Worm (Caenorhabditis elegans) whole organism, L3 larva: ENCODE data around the gene pssy-1.

Experiments
- ZK546.5 ChIP-seq: sonication (generic microtip); optimal IDR thresholded peaks from 2 replicates; lab custom pipeline; 2017; ENCODE audit warnings: missing biosample characterization, missing genetic modification characterization
- aly-2 ChIP-seq: fragments of 150-350 bp; optimal IDR thresholded peaks from 2 replicates; lab custom pipeline; 2014; ENCODE audit warnings: missing biosample characterization, missing genetic modification characterization
- ama-1 ChIP-seq: fragments of 150-350 bp; optimal IDR thresholded peaks from 2 replicates; lab custom pipeline; 2018
- ceh-16 ChIP-seq: sonication (generic microtip); optimal IDR thresholded peaks from 2 replicates; lab custom pipeline; 2017; ENCODE audit warnings: missing biosample characterization, missing genetic modification characterization
- ceh-28 ChIP-seq: fragments of 150-350 bp; optimal IDR thresholded peaks from 2 replicates; lab custom pipeline; 2014; ENCODE audit warnings: missing biosample characterization, missing genetic modification reagents, missing genetic modification characterization
- ceh-82 ChIP-seq: fragments of 150-350 bp; optimal IDR thresholded peaks from 2 replicates; lab custom pipeline; 2014; ENCODE audit warnings: missing biosample characterization, missing genetic modification characterization
- egl-27 ChIP-seq: sonication (generic microtip); optimal IDR thresholded peaks from 4 replicates; lab custom pipeline; 2017; ENCODE audit warnings: missing biosample characterization, missing genetic modification reagents, missing genetic modification characterization
- egl-5 ChIP-seq: fragments of 150-350 bp; optimal IDR thresholded peaks from 2 replicates; lab custom pipeline; 2017; ENCODE audit warnings: missing biosample characterization, missing genetic modification reagents, missing genetic modification characterization, inconsistent platforms
- elt-1 ChIP-seq: fragments of 150-350 bp; optimal IDR thresholded peaks from 2 replicates; lab custom pipeline; 2014; ENCODE audit warnings: missing biosample characterization, missing genetic modification characterization
- elt-2 ChIP-seq: sonication (generic microtip); optimal IDR thresholded peaks from 2 replicates; lab custom pipeline; 2016; ENCODE audit warnings: missing genetic modification reagents, mild to moderate bottlenecking, missing genetic modification characterization, missing compliant biosample characterization
- fkh-10 ChIP-seq: sonication (generic microtip); optimal IDR thresholded peaks from 2 replicates; lab custom pipeline; 2017; ENCODE audit warnings: missing biosample characterization, missing genetic modification reagents, missing genetic modification characterization
- fos-1 ChIP-seq: fragments of 150-350 bp; optimal IDR thresholded peaks from 2 replicates; lab custom pipeline; 2014; ENCODE audit warnings: missing biosample characterization, missing genetic modification characterization
- hmg-11 ChIP-seq: sonication (generic microtip); optimal IDR thresholded peaks from 2 replicates; lab custom pipeline; 2016; ENCODE audit warnings: missing genetic modification characterization, missing compliant biosample characterization
- jun-1 ChIP-seq: fragments of 150-350 bp; optimal IDR thresholded peaks from 2 replicates; lab custom pipeline; 2014; ENCODE audit warnings: missing biosample characterization, missing genetic modification reagents, missing genetic modification characterization
- lin-15B ChIP-seq: fragments of 150-350 bp; optimal IDR thresholded peaks from 2 replicates; lab custom pipeline; 2014; ENCODE audit warnings: missing biosample characterization, missing genetic modification characterization
- mml-1 ChIP-seq: fragments of 150-350 bp; sonication (generic microtip); optimal IDR thresholded peaks from 3 replicates; lab custom pipeline; 2014; ENCODE audit warnings: missing biosample characterization, missing genetic modification characterization
- nhr-11 ChIP-seq: fragments of 150-350 bp; optimal IDR thresholded peaks from 2 replicates; lab custom pipeline; 2014; ENCODE audit warnings: missing biosample characterization, missing genetic modification characterization
- nhr-237 ChIP-seq: fragments of 150-350 bp; optimal IDR thresholded peaks from 2 replicates; lab custom pipeline; 2014; ENCODE audit warnings: missing biosample characterization, missing genetic modification characterization
- nhr-25 ChIP-seq: sonication (generic microtip); optimal IDR thresholded peaks from 2 replicates; lab custom pipeline; 2017; ENCODE audit warnings: missing biosample characterization, missing genetic modification characterization
- nhr-28 ChIP-seq: fragments of 150-350 bp; optimal IDR thresholded peaks from 2 replicates; lab custom pipeline; 2014; ENCODE audit warnings: missing biosample characterization, missing genetic modification characterization
- nhr-43 ChIP-seq: sonication (generic microtip); optimal IDR thresholded peaks from 2 replicates; lab custom pipeline; 2016; ENCODE audit warnings: mild to moderate bottlenecking, missing genetic modification characterization, missing compliant biosample characterization; ENCODE audit not compliant: poor library complexity, severe bottlenecking
- nhr-67 ChIP-seq: fragments of 150-350 bp; optimal IDR thresholded peaks from 2 replicates; lab custom pipeline; 2014; ENCODE audit warnings: missing biosample characterization, missing genetic modification characterization
- nhr-76 ChIP-seq: fragments of 150-350 bp; sonication (generic microtip); optimal IDR thresholded peaks from 5 replicates; lab custom pipeline; 2014; ENCODE audit warnings: missing biosample characterization, missing genetic modification characterization
- nhr-77 ChIP-seq: fragments of 150-350 bp; optimal IDR thresholded peaks from 2 replicates; lab custom pipeline; 2014; ENCODE audit warnings: missing biosample characterization, missing genetic modification characterization
- pha-4 ChIP-seq: fragments of 150-350 bp; optimal IDR thresholded peaks from 2 replicates; lab custom pipeline; 2014; ENCODE audit warnings: missing biosample characterization, missing genetic modification reagents, missing genetic modification characterization
- skn-1 ChIP-seq: fragments of 150-350 bp; optimal IDR thresholded peaks from 2 replicates; lab custom pipeline; 2014; ENCODE audit warnings: missing biosample characterization, missing genetic modification characterization
- snpc-4 ChIP-seq: fragments of 150-350 bp; optimal IDR thresholded peaks from 2 replicates; lab custom pipeline; 2014; ENCODE audit warnings: missing biosample characterization, missing genetic modification characterization
- tbx-2 ChIP-seq: sonication (generic microtip); optimal IDR thresholded peaks from 2 replicates; lab custom pipeline; 2016; ENCODE audit warnings: mild to moderate bottlenecking, missing genetic modification characterization, missing compliant biosample characterization
- unc-39 ChIP-seq: sonication (generic microtip); optimal IDR thresholded peaks from 4 replicates; lab custom pipeline; 2017; ENCODE audit warnings: missing biosample characterization, missing genetic modification characterization
- unc-62 ChIP-seq: fragments of 150-350 bp; sonication (generic microtip); optimal IDR thresholded peaks from 4 replicates; lab custom pipeline; 2014; ENCODE audit warnings: missing biosample characterization, missing genetic modification reagents, missing genetic modification characterization
- ztf-11 ChIP-seq: fragments of 150-350 bp; optimal IDR thresholded peaks from 2 replicates; lab custom pipeline; 2014; ENCODE audit warnings: missing biosample characterization, missing genetic modification characterization
- ztf-4 ChIP-seq: fragments of 150-350 bp; optimal IDR thresholded peaks from 2 replicates; lab custom pipeline; 2014; ENCODE audit warnings: missing biosample characterization, missing genetic modification characterization

Gene pssy-1

DNA sequence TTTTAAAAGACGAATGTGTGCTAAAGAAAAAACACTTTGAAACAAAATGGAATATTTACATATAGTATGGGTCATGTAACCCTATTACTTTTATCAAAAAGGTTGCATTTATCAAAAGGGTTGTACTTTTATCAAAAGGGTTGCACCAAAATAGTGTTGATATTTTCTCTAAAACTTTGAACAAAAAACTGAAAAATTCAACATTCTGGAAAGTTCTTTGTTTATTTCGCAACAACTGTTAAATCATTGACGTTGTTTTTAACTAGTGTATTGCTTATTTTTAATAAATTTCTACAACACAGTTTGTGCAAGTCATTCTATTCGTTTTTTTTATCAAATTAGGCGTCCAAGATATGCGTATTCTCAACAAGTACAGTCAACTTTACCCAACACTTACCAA lies 26.9 kb upstream of the pssy-1 start, which contains the start of the genes C17G1.5 and C17G1.14:
Gene C17G1.5 (plus strand): TSS at position 266 of the 400 bp plus-strand sequence.
Gene C17G1.14 (plus strand): TSS at position 277 of the 400 bp plus-strand sequence.
- TF ChIP-seq nhr-237 (tag; lab: Kevin White, UChicago): no peak
- peak; percentile 7 for TF ChIP-seq pha-4
- peak; percentile 2 for TF ChIP-seq elt-2 (tag; lab: Kevin White, UChicago)
- TF ChIP-seq jun-1: no peak
- TF ChIP-seq ZK546.5 (tag; lab: Kevin White, UChicago): no peak
- no peak for TF ChIP-seq aly-2 (tag; lab: Kevin White, UChicago)

DNA sequence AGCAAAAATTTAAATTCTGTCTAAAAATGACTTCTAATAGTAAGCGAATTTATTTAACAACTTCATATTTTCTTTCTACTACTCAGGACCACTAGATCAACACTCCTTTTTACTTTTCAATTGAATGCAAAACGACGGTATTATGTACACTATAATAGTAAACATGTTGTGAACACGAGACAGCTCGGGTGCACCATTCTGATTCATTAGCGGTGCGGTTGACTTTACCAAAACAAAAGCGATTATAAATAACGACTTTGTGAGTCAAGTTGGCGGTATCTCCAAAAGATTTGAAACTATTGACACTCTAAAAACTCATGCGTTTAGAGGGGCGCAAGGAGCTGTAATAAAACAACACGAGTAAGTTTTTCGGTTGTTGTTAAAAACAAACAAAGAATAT lies 24.9 kb upstream of the pssy-1 start:
- TF ChIP-seq snpc-4 (tag; lab: Kevin White, UChicago) (no peak), pha-4 (peak; percentile 74)

DNA sequence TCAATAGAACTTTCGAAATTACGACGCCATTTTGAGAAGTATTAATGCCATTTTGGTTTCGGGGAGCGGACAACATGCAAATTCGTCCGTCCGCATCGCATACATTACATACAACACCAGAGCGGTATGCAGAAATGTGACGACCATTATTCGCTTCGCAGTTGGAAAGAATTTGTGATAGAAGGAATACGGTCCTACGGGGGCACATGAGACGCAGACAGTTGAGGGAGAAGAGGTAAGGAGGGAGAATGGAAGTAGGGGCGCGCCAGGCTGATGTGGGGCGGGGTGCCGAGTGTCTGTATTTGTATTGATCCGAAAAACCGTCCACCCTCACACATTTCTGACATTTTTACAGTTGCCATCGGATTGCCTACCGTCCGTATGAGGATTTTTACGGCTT lies 24.0 kb upstream of the pssy-1 start:
- peak; percentile 13 for TF ChIP-seq hmg-11 (tag; lab: Kevin White, UChicago)
- TF ChIP-seq fos-1: no peak
- no peak for TF ChIP-seq elt-2 (tag; lab: Kevin White, UChicago)
- TF ChIP-seq nhr-25 (tag; lab: Kevin White, UChicago): peak; percentile 31
- TF ChIP-seq, all 47 proteins: peak for 2

DNA sequence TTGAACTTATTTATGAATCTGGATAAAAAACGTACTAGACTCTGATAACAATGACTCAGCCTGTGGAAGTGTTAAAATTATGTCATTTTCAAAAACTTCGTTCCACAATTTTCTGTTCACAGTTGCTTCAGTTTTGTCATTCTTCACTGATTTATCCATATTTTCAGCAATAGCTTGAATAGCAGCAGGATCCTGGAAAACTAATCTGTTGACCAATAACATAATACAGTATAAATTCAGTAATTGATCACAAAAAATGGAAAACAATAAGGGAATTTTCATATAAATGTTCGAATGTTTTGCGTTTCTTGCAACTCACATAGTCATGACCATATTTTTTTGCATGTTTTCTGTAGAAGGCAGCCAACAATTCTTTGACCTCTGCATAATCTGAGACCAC lies 16.9 kb upstream of the pssy-1 start:
- TF ChIP-seq tbx-2 (tag; lab: Kevin White, UChicago) (no peak), unc-62 (GFP tag; lab: Kevin White, UChicago) (no peak), snpc-4 (tag; lab: Kevin White, UChicago) (no peak), ceh-16 (tag; lab: Kevin White, UChicago) (no peak), ZK546.5 (tag; lab: Kevin White, UChicago) (no peak), mml-1 (tag; lab: Kevin White, UChicago) (no peak), elt-1 (tag; lab: Kevin White, UChicago) (no peak), nhr-11 (tag; lab: Kevin White, UChicago) (no peak), ama-1 (lab: Kevin White, UChicago) (no peak), nhr-43 (tag; lab: Kevin White, UChicago) (no peak), ceh-28 (tag; lab: Kevin White, UChicago) (no peak), nhr-77 (tag; lab: Kevin White, UChicago) (no peak), nhr-28 (tag; lab: Kevin White, UChicago) (no peak), ztf-4 (tag; lab: Kevin White, UChicago) (no peak)

DNA sequence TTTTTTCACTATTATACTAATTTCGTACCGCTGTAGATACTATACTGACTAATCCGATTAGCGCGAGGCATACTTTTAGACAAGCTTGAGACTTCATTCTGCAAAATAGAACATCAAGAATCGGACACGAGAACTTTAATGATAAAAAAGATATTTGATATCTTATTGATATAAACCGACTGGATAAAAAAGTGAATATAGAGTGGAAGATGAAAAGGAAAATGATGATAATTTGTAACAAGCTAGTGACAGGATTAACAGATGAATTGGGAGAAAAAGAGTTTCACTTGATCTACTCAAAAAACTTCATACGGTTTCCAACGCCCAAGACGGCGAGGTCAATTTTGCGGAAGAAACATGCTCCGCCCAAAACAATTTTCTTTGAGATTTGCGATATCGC lies 16.4 kb upstream of the pssy-1 start, which contains the start of gene nas-37:
Gene nas-37 (minus strand): TSS at position 101 of the 400 bp plus-strand sequence.
- no peak for TF ChIP-seq aly-2 (tag; lab: Kevin White, UChicago)
- TF ChIP-seq tbx-2 (tag; lab: Kevin White, UChicago): no peak
- no peak for TF ChIP-seq nhr-76
- TF ChIP-seq ZK546.5 (tag; lab: Kevin White, UChicago): no peak
- no peak for TF ChIP-seq nhr-67
- TF ChIP-seq unc-39: no peak
- no peak for TF ChIP-seq egl-27 (tag; lab: Kevin White, UChicago)
- TF ChIP-seq ceh-16 (tag; lab: Kevin White, UChicago): no peak
- TF ChIP-seq snpc-4 (tag; lab: Kevin White, UChicago): no peak
- TF ChIP-seq, all 47 proteins: peak for 0

DNA sequence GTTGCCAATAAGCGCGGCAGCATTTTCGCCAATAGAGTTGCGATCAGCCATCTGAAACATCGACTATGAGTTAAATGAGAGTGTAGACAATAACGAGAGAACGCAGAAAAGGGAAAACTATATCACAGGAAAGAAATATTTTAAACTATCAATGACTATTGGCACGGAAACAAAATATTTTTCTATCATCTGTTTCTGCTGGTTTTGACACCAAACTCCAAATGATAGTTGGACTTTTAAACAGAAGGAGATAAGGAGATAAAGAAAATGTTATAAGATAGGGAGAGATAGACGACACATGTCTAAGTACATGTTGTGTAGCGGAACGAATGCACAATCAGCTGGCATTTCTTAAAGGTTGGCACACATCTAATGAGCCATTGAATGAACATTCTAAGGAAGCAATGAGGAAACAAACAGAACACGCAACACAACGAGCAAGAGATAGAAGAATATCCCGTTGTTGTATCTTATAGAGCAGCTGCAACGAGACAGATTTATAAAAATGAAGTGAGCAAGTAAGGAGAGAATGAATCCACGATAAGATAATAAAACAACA lies 10.8 kb upstream of the pssy-1 start, which contains the start of gene cysl-1:
Gene cysl-1 (minus strand): TSS at position 51 of the 559 bp plus-strand sequence.
- no peak for TF ChIP-seq pha-4
- peak; percentile 50 for TF ChIP-seq egl-5

DNA sequence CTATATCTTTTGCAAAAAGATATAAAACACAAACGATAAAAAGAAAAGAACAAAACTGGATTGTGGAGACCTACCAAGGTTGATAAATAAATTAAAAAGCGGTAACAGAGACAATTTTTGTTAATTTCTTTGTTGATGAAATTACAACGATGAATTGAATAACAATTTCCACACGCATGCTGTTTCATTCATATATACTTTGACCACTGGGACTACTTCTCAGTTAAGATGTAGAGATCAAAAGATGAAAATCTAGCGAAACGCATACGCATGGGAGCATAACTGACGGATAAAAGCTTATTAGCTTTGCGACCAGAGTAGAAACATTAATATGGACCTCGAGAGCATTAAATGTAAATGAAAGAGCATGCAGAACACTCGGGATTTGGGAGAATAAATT lies 9.3 kb upstream of the pssy-1 start:
- TF ChIP-seq aly-2 (tag; lab: Kevin White, UChicago) (no peak), skn-1 (tag; lab: Kevin White, UChicago) (no peak), lin-15B (no peak), ztf-4 (tag; lab: Kevin White, UChicago) (no peak), fkh-10 (GFP tag; lab: Kevin White, UChicago) (no peak), ztf-11 (tag; lab: Kevin White, UChicago) (no peak), ZK546.5 (tag; lab: Kevin White, UChicago) (no peak), ceh-16 (tag; lab: Kevin White, UChicago) (no peak), ceh-82 (tag; lab: Kevin White, UChicago) (no peak)
